Fruit fly (Drosophila melanogaster): ENCODE results near the gene Cog8.

Cog8 gene

dm6 chr2L:11455555-11456128 is 43.1 kb downstream of the Cog8 start:
- TF ChIP-seq onecut (GFP tag; IDR thresholded peaks at IDR 0.05): no peak
- TF ChIP-seq gem (tag; optimal IDR thresholded peaks at IDR 0.05): no peak
- TF ChIP-seq Stat92E (GFP tag; optimal IDR thresholded peaks at IDR 0.05): no peak
- no peak for TF ChIP-seq CG9727 (GFP tag; optimal IDR thresholded peaks at IDR 0.05)
- TF ChIP-seq Mad (GFP tag; optimal IDR thresholded peaks at IDR 0.05): no peak
- no peak for TF ChIP-seq bab2 (GFP tag; optimal IDR thresholded peaks at IDR 0.05)
- TF ChIP-seq lov (optimal IDR thresholded peaks at IDR 0.05): no peak
- TF ChIP-seq lov (GFP tag; IDR thresholded peaks at IDR 0.05): no peak
- peak; percentile 35 for TF ChIP-seq fd102C (GFP tag; optimal IDR thresholded peaks at IDR 0.05)
- TF ChIP-seq zen (tag; optimal IDR thresholded peaks at IDR 0.05): peak; percentile 86
- 0 out of 3 replicates have a peak, but pooled peaks have one; percentile 9 for TF ChIP-seq dysf (GFP tag; IDR thresholded peaks at IDR 0.05)
- peak in 1 of 2 experiments; percentile 84 for TF ChIP-seq tll (GFP tag; optimal IDR thresholded peaks at IDR 0.05)
- no peak for TF ChIP-seq Antp (GFP tag; optimal IDR thresholded peaks at IDR 0.05)
- TF ChIP-seq CG15479 (GFP tag; optimal IDR thresholded peaks at IDR 0.05): peak; percentile 86
- no peak for TF ChIP-seq CG15269 (tag; optimal IDR thresholded peaks at IDR 0.05)
- no peak for TF ChIP-seq sim (GFP tag; IDR thresholded peaks at IDR 0.05)
- TF ChIP-seq ro (GFP tag; IDR thresholded peaks at IDR 0.05): no peak
- no peak for TF ChIP-seq pho (GFP tag; optimal IDR thresholded peaks at IDR 0.05)
- TF ChIP-seq ems (GFP tag; optimal IDR thresholded peaks at IDR 0.05): no peak
- no peak for TF ChIP-seq crol (GFP tag; IDR thresholded peaks at IDR 0.05)
- TF ChIP-seq CG1603 (tag; optimal IDR thresholded peaks at IDR 0.05): no peak
- TF ChIP-seq CG13123 (GFP tag; optimal IDR thresholded peaks at IDR 0.05): no peak

- TF ChIP-seq CG9876 (GFP tag; optimal IDR thresholded peaks at IDR 0.05): no peak
- TF ChIP-seq tll (GFP tag; optimal IDR thresholded peaks at IDR 0.05): peak in 1 of 2 experiments; percentile 95
- no peak for TF ChIP-seq da (GFP tag; optimal IDR thresholded peaks at IDR 0.05)
- no peak for TF ChIP-seq Myb (GFP tag; optimal IDR thresholded peaks at IDR 0.05)
- TF ChIP-seq Poxn (GFP tag; IDR thresholded peaks at IDR 0.05): no peak
- peak; percentile 42 for TF ChIP-seq CG10209 (GFP tag; optimal IDR thresholded peaks at IDR 0.05)
- TF ChIP-seq ab (GFP tag; optimal IDR thresholded peaks at IDR 0.05): no peak
- TF ChIP-seq row (GFP tag; IDR thresholded peaks at IDR 0.05): peak; percentile 65
- TF ChIP-seq az2 (GFP tag; optimal IDR thresholded peaks at IDR 0.05): peak; percentile 70
- TF ChIP-seq salm (tag; optimal IDR thresholded peaks at IDR 0.05): peak; percentile 15
- TF ChIP-seq CG2116 (GFP tag; optimal IDR thresholded peaks at IDR 0.05): peak; percentile 65
- TF ChIP-seq CG12744 (GFP tag; optimal IDR thresholded peaks at IDR 0.05): peak; percentile 18
- TF ChIP-seq CG32772 (GFP tag; IDR thresholded peaks at IDR 0.05): 0 out of 2 replicates have a peak, but pooled peaks have one; percentile 12
- TF ChIP-seq ham (GFP tag; IDR thresholded peaks at IDR 0.05): no peak
- TF ChIP-seq H15 (GFP tag; IDR thresholded peaks at IDR 0.05): no peak
- TF ChIP-seq gsb-n (tag; optimal IDR thresholded peaks at IDR 0.05): peak; percentile 77
- 0 out of 3 replicates have a peak, but pooled peaks have one; percentile 14 for TF ChIP-seq ken (GFP tag; IDR thresholded peaks at IDR 0.05)
- no peak for TF ChIP-seq nom (GFP tag; optimal IDR thresholded peaks at IDR 0.05)
- no peak for TF ChIP-seq MTF-1 (GFP tag; optimal IDR thresholded peaks at IDR 0.05; ENCODE audit: borderline replicate concordance)
- TF ChIP-seq CG8089 (GFP tag; optimal IDR thresholded peaks at IDR 0.05): peak; percentile 43
- TF ChIP-seq ac (GFP tag; optimal IDR thresholded peaks at IDR 0.05): peak; percentile 83
- TF ChIP-seq CG6791 (GFP tag; IDR thresholded peaks at IDR 0.05; ENCODE audit: partially characterized antibody): no peak
- peak; percentile 34 for TF ChIP-seq Elba2 (GFP tag; optimal IDR thresholded peaks at IDR 0.05)
- no peak for TF ChIP-seq Bgb (GFP tag; IDR thresholded peaks at IDR 0.05; ENCODE audit: partially characterized antibody)
- TF ChIP-seq BEAF-32 (GFP tag; optimal IDR thresholded peaks at IDR 0.05): no peak
- TF ChIP-seq wor (GFP tag; IDR thresholded peaks at IDR 0.05): no peak
- no peak for TF ChIP-seq fd3F (GFP tag; optimal IDR thresholded peaks at IDR 0.05)
- TF ChIP-seq sd (tag; optimal IDR thresholded peaks at IDR 0.05): no peak
These were observed 46.0 kb downstream of the Cog8 start for dm6 chr2L:11452601-11453345.
